Fruit fly (Drosophila melanogaster) whole organism, embryonic: Measurements from ENCODE around the gene CG6878.

Experiments used
- Asciz ChIP-seq: fragments of 200-800 bp; sonication (Bioruptor generic); optimal IDR thresholded peaks from 2 replicates; lab custom pipeline; 2017; ENCODE audit warnings: missing biosample characterization, mild to moderate bottlenecking, missing genetic modification characterization, missing genetic modification reagents
- B-H1 ChIP-seq: fragments of 200-800 bp; sonication (Bioruptor generic); IDR thresholded peaks from 3 replicates; pipeline ENCODE4 v1.3.6; 2022; ENCODE audit warnings: missing biosample characterization, missing genetic modification characterization
- CG10366 ChIP-seq: fragments of 200-800 bp; sonication (Bioruptor generic); IDR thresholded peaks from 2 replicates; pipeline ENCODE4 v1.3.6; 2022; ENCODE audit warnings: missing biosample characterization, missing genetic modification characterization
- CG12299 ChIP-seq: fragments of 200-800 bp; sonication (Bioruptor generic); optimal IDR thresholded peaks from 2 replicates; lab custom pipeline; 2018; ENCODE audit warnings: missing biosample characterization, mild to moderate bottlenecking, missing genetic modification characterization
- CG12942 ChIP-seq: fragments of 200-800 bp; sonication (Bioruptor generic); optimal IDR thresholded peaks from 3 replicates; lab custom pipeline; 2016; ENCODE audit warnings: missing biosample characterization, missing genetic modification characterization
- CG13123 ChIP-seq: fragments of 200-800 bp; sonication (Bioruptor generic); optimal IDR thresholded peaks from 2 replicates; lab custom pipeline; 2016; ENCODE audit warnings: missing biosample characterization, missing genetic modification characterization
- CG15269 ChIP-seq: fragments of 200-800 bp; sonication (Bioruptor generic); optimal IDR thresholded peaks from 2 replicates; lab custom pipeline; 2018; ENCODE audit warnings: missing biosample characterization, mild to moderate bottlenecking, missing genetic modification characterization, moderate library complexity
- CG15696 ChIP-seq: fragments of 200-800 bp; sonication (Bioruptor generic); optimal IDR thresholded peaks from 2 replicates; lab custom pipeline; 2019; ENCODE audit warnings: missing biosample characterization, mild to moderate bottlenecking, missing genetic modification characterization, moderate library complexity
- CG16863 ChIP-seq: fragments of 200-800 bp; sonication (Bioruptor generic); optimal IDR thresholded peaks from 3 replicates; lab custom pipeline; 2016; ENCODE audit warnings: missing biosample characterization, missing genetic modification characterization
- CG17829 ChIP-seq: fragments of 200-800 bp; optimal IDR thresholded peaks from 2 replicates; lab custom pipeline; 2019; ENCODE audit warnings: missing biosample characterization, mild to moderate bottlenecking, missing genetic modification characterization, moderate library complexity
- CG17912 ChIP-seq: fragments of 200-800 bp; sonication (Bioruptor generic); optimal IDR thresholded peaks from 2 replicates; lab custom pipeline; 2018; ENCODE audit warnings: missing biosample characterization, mild to moderate bottlenecking, missing genetic modification characterization
- CG2875 ChIP-seq: fragments of 200-800 bp; sonication (Bioruptor generic); optimal IDR thresholded peaks from 2 replicates; lab custom pipeline; 2017; ENCODE audit warnings: missing biosample characterization, mild to moderate bottlenecking, missing genetic modification characterization, missing genetic modification reagents
- CG30020 ChIP-seq: fragments of 200-800 bp; optimal IDR thresholded peaks from 2 replicates; lab custom pipeline; 2019; ENCODE audit warnings: missing biosample characterization, mild to moderate bottlenecking, missing genetic modification characterization, moderate library complexity
- CG3065 ChIP-seq: fragments of 200-800 bp; sonication (Bioruptor generic); optimal IDR thresholded peaks from 2 replicates; lab custom pipeline; 2016; ENCODE audit warnings: missing biosample characterization, missing genetic modification characterization
- CG31441 ChIP-seq: fragments of 200-800 bp; sonication (Bioruptor generic); IDR thresholded peaks from 2 replicates; pipeline ENCODE4 v1.3.6; 2022; ENCODE audit warnings: missing biosample characterization, missing genetic modification characterization
- CG3995 ChIP-seq: fragments of 200-800 bp; sonication (Bioruptor generic); optimal IDR thresholded peaks from 3 replicates; lab custom pipeline; 2016; ENCODE audit warnings: missing biosample characterization, missing genetic modification characterization
- CG4854 ChIP-seq: fragments of 200-800 bp; sonication (Bioruptor generic); optimal IDR thresholded peaks from 2 replicates; lab custom pipeline; 2016; ENCODE audit warnings: missing biosample characterization, missing genetic modification characterization, inconsistent platforms
- CG6683 ChIP-seq: fragments of 200-800 bp; sonication (Bioruptor generic); optimal IDR thresholded peaks from 2 replicates; lab custom pipeline; 2017; ENCODE audit warnings: missing biosample characterization, mild to moderate bottlenecking, missing genetic modification characterization, missing genetic modification reagents
- CG7271 ChIP-seq: fragments of 200-800 bp; sonication (Bioruptor generic); optimal IDR thresholded peaks from 2 replicates; lab custom pipeline; 2018; ENCODE audit warnings: missing biosample characterization, mild to moderate bottlenecking, missing genetic modification characterization, moderate library complexity
- CkIIα-i1 ChIP-seq: fragments of 200-800 bp; sonication (Bioruptor generic); IDR thresholded peaks from 2 replicates; pipeline ENCODE4 v1.3.6; 2022; ENCODE audit warnings: missing biosample characterization, missing genetic modification characterization
- CoRest ChIP-seq: fragments of 200-800 bp; sonication (Bioruptor generic); optimal IDR thresholded peaks from 3 replicates; lab custom pipeline; 2018; ENCODE audit warnings: missing biosample characterization, mild to moderate bottlenecking, missing genetic modification characterization, moderate library complexity
- D19A ChIP-seq: fragments of 200-800 bp; optimal IDR thresholded peaks from 3 replicates; lab custom pipeline; 2019; ENCODE audit warnings: missing biosample characterization, mild to moderate bottlenecking, missing genetic modification characterization, moderate library complexity
- Dfd ChIP-seq, 2 experiments: fragments of >200 bp; optimal IDR thresholded peaks; 2 replicates each; lab custom pipeline; 2017; ENCODE audit warnings: missing biosample characterization in 2 of 2, missing genetic modification characterization in 2 of 2
- Dip3 ChIP-seq: fragments of 200-800 bp; sonication (Bioruptor generic); optimal IDR thresholded peaks from 3 replicates; lab custom pipeline; 2016; ENCODE audit warnings: missing biosample characterization, missing genetic modification characterization
- Fer1 ChIP-seq: fragments of 200-800 bp; sonication (Bioruptor generic); optimal IDR thresholded peaks from 2 replicates; lab custom pipeline; 2017; ENCODE audit warnings: missing biosample characterization, mild to moderate bottlenecking, missing genetic modification characterization
- H2.0 ChIP-seq: fragments of 200-800 bp; sonication (Bioruptor generic); IDR thresholded peaks from 2 replicates; pipeline ENCODE4 v1.3.6; 2022; ENCODE audit warnings: missing biosample characterization, missing genetic modification characterization
- HHEX ChIP-seq: fragments of 200-800 bp; sonication (Bioruptor generic); optimal IDR thresholded peaks from 3 replicates; lab custom pipeline; 2017; ENCODE audit warnings: missing biosample characterization, mild to moderate bottlenecking, missing genetic modification characterization, missing genetic modification reagents
- Hr51 ChIP-seq, 2 experiments: fragments of 200-800 bp; sonication (Bioruptor generic); optimal IDR thresholded peaks; 2 replicates in 1 of 2; 3 replicates in 1 of 2; lab custom pipeline; 2016 to 2018; ENCODE audit warnings: missing biosample characterization in 2 of 2, missing genetic modification characterization in 2 of 2, mild to moderate bottlenecking in 1 of 2, moderate library complexity in 1 of 2
- MESR4 ChIP-seq: fragments of 200-800 bp; sonication (Bioruptor generic); optimal IDR thresholded peaks from 2 replicates; lab custom pipeline; 2018; ENCODE audit warnings: missing biosample characterization, mild to moderate bottlenecking, missing genetic modification characterization, moderate library complexity
- Max ChIP-seq: fragments of 200-800 bp; sonication (Bioruptor generic); optimal IDR thresholded peaks from 2 replicates; lab custom pipeline; 2016; ENCODE audit warnings: missing biosample characterization, mild to moderate bottlenecking, missing genetic modification characterization
- Nf-YC ChIP-seq: fragments of 200-800 bp; optimal IDR thresholded peaks from 3 replicates; lab custom pipeline; 2019; ENCODE audit warnings: missing biosample characterization, mild to moderate bottlenecking, missing genetic modification characterization, moderate library complexity
- Scr ChIP-seq: fragments of 200-800 bp; sonication (Bioruptor generic); IDR thresholded peaks from 2 replicates; pipeline ENCODE4 v1.3.6; 2022; ENCODE audit warnings: missing biosample characterization, missing genetic modification characterization; ENCODE audit not compliant: partially characterized antibody
- Sin3A ChIP-seq: fragments of >200 bp; optimal IDR thresholded peaks from 2 replicates; lab custom pipeline; 2018
- ac ChIP-seq: fragments of 200-800 bp; sonication (Bioruptor generic); optimal IDR thresholded peaks from 3 replicates; lab custom pipeline; 2017; ENCODE audit warnings: missing biosample characterization, mild to moderate bottlenecking, missing genetic modification characterization
- amos ChIP-seq: fragments of 200-800 bp; sonication (Bioruptor generic); IDR thresholded peaks from 2 replicates; pipeline ENCODE4 v1.3.6; 2022; ENCODE audit warnings: missing biosample characterization, missing genetic modification characterization; ENCODE audit not compliant: partially characterized antibody
- br ChIP-seq: fragments of >200 bp; optimal IDR thresholded peaks from 2 replicates; lab custom pipeline; 2017
- caup ChIP-seq: fragments of 200-800 bp; sonication (Bioruptor generic); optimal IDR thresholded peaks from 3 replicates; lab custom pipeline; 2017; ENCODE audit warnings: missing biosample characterization, mild to moderate bottlenecking, missing genetic modification characterization, moderate library complexity; ENCODE audit not compliant: severe bottlenecking
- dimm ChIP-seq: fragments of 200-800 bp; sonication (Bioruptor generic); IDR thresholded peaks from 2 replicates; pipeline ENCODE4 v1.3.6; 2022; ENCODE audit warnings: missing biosample characterization, missing genetic modification characterization
- ems ChIP-seq: fragments of 200-800 bp; sonication (Bioruptor generic); optimal IDR thresholded peaks from 3 replicates; lab custom pipeline; 2016; ENCODE audit warnings: missing biosample characterization, missing genetic modification characterization
- exex ChIP-seq: fragments of 200-800 bp; sonication (Bioruptor generic); optimal IDR thresholded peaks from 4 replicates; lab custom pipeline; 2018; ENCODE audit warnings: missing biosample characterization, mild to moderate bottlenecking, missing genetic modification characterization, moderate library complexity
- eyg ChIP-seq: fragments of 200-800 bp; sonication (Bioruptor generic); optimal IDR thresholded peaks from 3 replicates; lab custom pipeline; 2016; ENCODE audit warnings: missing biosample characterization, missing genetic modification characterization
- mam ChIP-seq: fragments of 200-800 bp; sonication (Bioruptor generic); optimal IDR thresholded peaks from 3 replicates; lab custom pipeline; 2016; ENCODE audit warnings: missing biosample characterization, missing genetic modification characterization
- pb ChIP-seq: fragments of 200-800 bp; sonication (Bioruptor generic); optimal IDR thresholded peaks from 3 replicates; lab custom pipeline; 2016; ENCODE audit warnings: missing biosample characterization, missing genetic modification characterization
- pros ChIP-seq: fragments of 200-800 bp; sonication (Bioruptor generic); optimal IDR thresholded peaks from 3 replicates; lab custom pipeline; 2019; ENCODE audit warnings: missing biosample characterization, mild to moderate bottlenecking, missing genetic modification characterization, moderate library complexity
- sima ChIP-seq: fragments of 200-800 bp; sonication (Bioruptor generic); optimal IDR thresholded peaks from 2 replicates; lab custom pipeline; 2016; ENCODE audit warnings: missing biosample characterization, missing genetic modification characterization
- slou ChIP-seq: fragments of 200-800 bp; sonication (Bioruptor generic); optimal IDR thresholded peaks from 3 replicates; lab custom pipeline; 2016; ENCODE audit warnings: missing biosample characterization, missing genetic modification characterization
- so ChIP-seq: fragments of 200-800 bp; sonication (Bioruptor generic); IDR thresholded peaks from 3 replicates; pipeline ENCODE4 v1.3.6; 2022; ENCODE audit warnings: missing biosample characterization, missing genetic modification characterization
- tap ChIP-seq: fragments of 200-800 bp; optimal IDR thresholded peaks from 3 replicates; lab custom pipeline; 2019; ENCODE audit warnings: missing biosample characterization, mild to moderate bottlenecking, missing genetic modification characterization, moderate library complexity
- trem ChIP-seq: fragments of 200-800 bp; optimal IDR thresholded peaks from 3 replicates; lab custom pipeline; 2019; ENCODE audit warnings: missing biosample characterization, mild to moderate bottlenecking, missing genetic modification characterization, moderate library complexity
- vfl ChIP-seq: fragments of 200-800 bp; sonication (Bioruptor generic); optimal IDR thresholded peaks from 2 replicates; lab custom pipeline; 2016; ENCODE audit warnings: missing biosample characterization, missing genetic modification characterization
- zfh1 ChIP-seq: fragments of 200-800 bp; sonication (Bioruptor generic); IDR thresholded peaks from 3 replicates; pipeline ENCODE4 v1.3.6; 2022; ENCODE audit warnings: missing biosample characterization, missing genetic modification characterization

The CG6878 gene

dm6 chr3L:15113257-15113656, 48.4 kb upstream of the CG6878 start, which contains the start of gene CG13458:
Gene CG13458, plus strand, starts transcription at chr3L:15113557.
- no peak for TF ChIP-seq eyg (GFP tag; lab: Kevin White, UChicago)
- TF ChIP-seq CG2875 (GFP tag; lab: Kevin White, UChicago): no peak
- no peak for TF ChIP-seq Dfd (GFP tag; optimal IDR thresholded peaks at IDR 0.05; lab: Kevin White, UChicago)
- TF ChIP-seq H2.0: no peak
- no peak for TF ChIP-seq tap (tag; lab: Kevin White, UChicago)
- no peak for TF ChIP-seq CG12299
- no peak for TF ChIP-seq ems (GFP tag; lab: Kevin White, UChicago)
- no peak for TF ChIP-seq mam (GFP tag; lab: Kevin White, UChicago)
- TF ChIP-seq Hr51 (GFP tag; optimal IDR thresholded peaks at IDR 0.05; lab: Kevin White, UChicago): no peak
- TF ChIP-seq B-H1 (GFP tag; lab: Robert Waterston, UW): no peak

- no peak for TF ChIP-seq slou (GFP tag; lab: Kevin White, UChicago)
- no peak for TF ChIP-seq HHEX (GFP tag; lab: Kevin White, UChicago)
- TF ChIP-seq br: no peak
- no peak for TF ChIP-seq vfl (GFP tag; lab: Kevin White, UChicago)
- no peak for TF ChIP-seq CG15696 (tag; lab: Kevin White, UChicago)
- no peak for TF ChIP-seq so
- TF ChIP-seq CG3065 (GFP tag; lab: Kevin White, UChicago): no peak
- TF ChIP-seq Nf-YC (tag; lab: Kevin White, UChicago): no peak
- no peak for TF ChIP-seq CG13123 (GFP tag; lab: Kevin White, UChicago)
- TF ChIP-seq CG6683 (GFP tag; lab: Kevin White, UChicago): no peak
- peak; percentile 24 for TF ChIP-seq CG30020 (tag; lab: Kevin White, UChicago)
- no peak for TF ChIP-seq Fer1
- TF ChIP-seq CoRest (tag; lab: Kevin White, UChicago): no peak
- no peak for TF ChIP-seq CG4854 (GFP tag; lab: Kevin White, UChicago)
- TF ChIP-seq CG17912 (GFP tag; lab: Kevin White, UChicago): no peak
- TF ChIP-seq Dip3 (GFP tag; lab: Kevin White, UChicago): no peak
- TF ChIP-seq Scr (GFP tag; lab: Robert Waterston, UW): peak; percentile 82
- peak; percentile 17 for TF ChIP-seq CG17829 (tag; lab: Kevin White, UChicago)
- TF ChIP-seq ac (GFP tag; lab: Kevin White, UChicago): no peak
- no peak for TF ChIP-seq CG12942 (GFP tag; lab: Kevin White, UChicago)
- no peak for TF ChIP-seq CG3995 (GFP tag; lab: Kevin White, UChicago)
- TF ChIP-seq Sin3A (lab: Kevin White, UChicago): no peak
- TF ChIP-seq CkIIα-i1: no peak
- no peak for TF ChIP-seq zfh1 (GFP tag; lab: Robert Waterston, UW)
- TF ChIP-seq Max (GFP tag; lab: Kevin White, UChicago): no peak
- TF ChIP-seq trem (tag; lab: Kevin White, UChicago): peak; percentile 71
- TF ChIP-seq sima (GFP tag; lab: Kevin White, UChicago): no peak
- TF ChIP-seq CG10366 (GFP tag; lab: Robert Waterston, UW): no peak
- TF ChIP-seq amos: peak; percentile 80; the same call in 1 of the 2 replicates
- TF ChIP-seq dimm (GFP tag; lab: Robert Waterston, UW): no peak
- no peak for TF ChIP-seq CG16863
- TF ChIP-seq exex (tag; lab: Kevin White, UChicago): no peak
- no peak for TF ChIP-seq pros (GFP tag; lab: Kevin White, UChicago)
- no peak for TF ChIP-seq CG7271 (tag; lab: Kevin White, UChicago)
- peak; percentile 15 for TF ChIP-seq MESR4 (GFP tag; lab: Kevin White, UChicago)
- no peak for TF ChIP-seq Asciz (GFP tag; lab: Kevin White, UChicago)
- no peak for TF ChIP-seq caup (GFP tag; lab: Kevin White, UChicago)
- no peak for TF ChIP-seq pb (GFP tag; lab: Kevin White, UChicago)
- no peak for TF ChIP-seq D19A
- TF ChIP-seq CG31441: no peak
- no peak for TF ChIP-seq CG15269 (tag; lab: Kevin White, UChicago)
Measured at dm6 chr3L:15116536-15116935, 45.1 kb upstream of the CG6878 start, which contains the start of gene Cep135. Gene Cep135, plus strand, starts transcription at chr3L:15116737.
